Worm (Caenorhabditis elegans): ENCODE measurements around the gene ZK546.19.
"Not testable (repeated sequence)": the region's sequence is repeated elsewhere in the genome, so short reads cannot be mapped to it uniquely, and the experiment has no call there.

The ZK546.19 gene

DNA sequence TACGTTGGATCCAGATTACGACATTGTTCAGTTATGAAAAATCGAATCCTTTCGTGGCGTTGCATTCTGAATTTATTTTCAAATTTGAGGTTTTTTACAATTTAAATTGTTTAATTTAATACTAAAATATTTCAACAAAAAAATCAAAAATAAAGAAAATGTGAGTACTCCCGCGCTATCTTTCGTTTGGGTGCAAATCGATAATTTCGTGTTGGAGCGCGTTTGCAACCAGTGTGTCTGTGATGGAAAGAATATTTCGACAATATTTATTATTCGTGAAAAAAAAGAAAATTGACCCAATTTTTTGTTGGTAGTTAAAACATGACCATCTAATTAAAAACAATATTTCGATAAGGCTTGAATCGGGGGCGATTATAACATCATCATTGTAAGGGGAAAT, 39.5 kb upstream of the ZK546.19 start, which contains the start of gene R05F9.9 (continued):
- TF ChIP-seq nhr-47 (tag; optimal IDR thresholded peaks at IDR 0.05) (peak; percentile 3), C04F5.9 (tag; optimal IDR thresholded peaks at IDR 0.05) (no peak), dpl-1 (GFP tag; optimal IDR thresholded peaks at IDR 0.05) (peak; percentile 24 to 73 (median 28)), skn-1 (tag; optimal IDR thresholded peaks at IDR 0.05) (peak; percentile 35), snu-23 (GFP tag; optimal IDR thresholded peaks at IDR 0.05) (peak; percentile 48), ama-1 (optimal IDR thresholded peaks at IDR 0.05) (peak; percentile 61), lin-14 (GFP tag; optimal IDR thresholded peaks at IDR 0.05) (peak; percentile 25), rnt-1 (tag; optimal IDR thresholded peaks at IDR 0.05) (peak; percentile 8), lsy-2 (tag; optimal IDR thresholded peaks at IDR 0.05) (peak; percentile 43 to 54), zag-1 (tag; optimal IDR thresholded peaks at IDR 0.05) (no peak), ceh-82 (tag; optimal IDR thresholded peaks at IDR 0.05) (peak in 1 of 3 experiments; percentile 40)

DNA sequence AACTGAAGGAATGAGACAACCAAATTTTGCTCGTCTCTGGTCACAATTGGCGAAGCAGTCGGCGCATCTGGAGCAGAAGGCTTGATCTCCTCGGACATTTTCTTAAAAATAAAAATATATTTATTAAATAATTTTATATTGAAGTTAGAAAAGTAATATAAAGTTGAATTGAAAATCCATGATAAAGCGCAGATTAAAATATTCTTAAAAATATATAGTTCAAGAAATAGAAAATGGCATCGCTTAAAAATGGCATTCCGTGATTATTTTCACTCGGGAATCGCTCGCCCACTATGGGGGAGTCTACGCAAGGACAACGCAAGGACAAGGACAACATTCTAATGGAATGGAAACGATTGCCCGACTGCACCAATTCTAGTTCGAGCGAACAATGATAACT, 37.8 kb upstream of the ZK546.19 start, which contains the start of gene sgt-1:
Gene sgt-1, minus strand, starts transcription at position 101 of the 400 bp plus-strand sequence.
- TF ChIP-seq unc-30, ceh-90, nhr-20 (tag; optimal IDR thresholded peaks at IDR 0.05): not testable (repeated sequence)

DNA sequence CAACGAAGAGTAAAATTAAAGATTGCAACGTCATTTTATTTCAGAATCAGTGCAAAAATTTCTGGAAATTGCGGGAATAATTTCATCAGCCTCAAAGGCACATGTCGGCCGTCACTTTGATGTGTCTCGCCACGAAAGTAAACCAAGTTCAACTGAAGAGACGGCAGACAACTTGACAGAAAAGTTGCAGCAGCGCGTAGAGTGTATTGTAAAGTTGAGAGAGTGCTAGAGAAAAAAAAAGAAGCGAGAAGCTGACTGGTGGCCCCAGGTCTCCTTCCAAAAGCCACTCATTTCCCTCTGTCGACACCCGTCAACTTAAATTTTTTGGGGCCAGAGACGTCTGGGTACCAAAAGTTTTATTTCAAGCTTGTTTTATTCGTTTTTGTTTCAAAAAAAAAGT, 37.2 kb upstream of the ZK546.19 start:
- no peak for TF ChIP-seq nhr-90 (tag; optimal IDR thresholded peaks at IDR 0.05; ENCODE audit: poor library complexity)
- TF ChIP-seq C04F5.9 (tag; optimal IDR thresholded peaks at IDR 0.05), result no peak
- no peak for TF ChIP-seq unc-98 (GFP tag; IDR thresholded peaks at IDR 0.05)
- TF ChIP-seq nhr-71 (tag; optimal IDR thresholded peaks at IDR 0.05), result peak; percentile 80
- peak; percentile 71 to 86 for TF ChIP-seq lsy-2 (tag; optimal IDR thresholded peaks at IDR 0.05)
- TF ChIP-seq sup-37 (GFP tag; optimal IDR thresholded peaks at IDR 0.05), result no peak
- TF ChIP-seq mep-1 (tag; optimal IDR thresholded peaks at IDR 0.05), result peak; percentile 85
- TF ChIP-seq lin-14 (GFP tag; optimal IDR thresholded peaks at IDR 0.05), result peak; percentile 87
- TF ChIP-seq unc-30 (tag; optimal IDR thresholded peaks at IDR 0.05), result no peak
- TF ChIP-seq lin-13 (GFP tag; optimal IDR thresholded peaks at IDR 0.05), result peak; percentile 34
- TF ChIP-seq rnt-1 (tag; optimal IDR thresholded peaks at IDR 0.05), result peak; percentile 87
- TF ChIP-seq isw-1 (GFP tag; IDR thresholded peaks at IDR 0.05), result peak; percentile 72
- peak in 1 of 2 experiments; percentile 77 for TF ChIP-seq mdl-1 (tag; optimal IDR thresholded peaks at IDR 0.05)
- no peak for TF ChIP-seq ceh-90 (tag; optimal IDR thresholded peaks at IDR 0.05)
- no peak for TF ChIP-seq vab-15 (tag; optimal IDR thresholded peaks at IDR 0.05)
- TF ChIP-seq egl-27 (tag; optimal IDR thresholded peaks at IDR 0.05), result no peak
- TF ChIP-seq ceh-82 (tag; optimal IDR thresholded peaks at IDR 0.05), result peak; percentile 30 to 61 (median 42)
- peak; percentile 80 to 89 for TF ChIP-seq efl-1 (optimal IDR thresholded peaks at IDR 0.05)
- TF ChIP-seq efl-1 (GFP tag; optimal IDR thresholded peaks at IDR 0.05 in 1 of 2), result peak; percentile 66 to 95
- TF ChIP-seq alr-1 (tag; optimal IDR thresholded peaks at IDR 0.05; ENCODE audit: borderline replicate concordance), result no peak
- TF ChIP-seq elt-3 (tag; optimal IDR thresholded peaks at IDR 0.05), result peak in 1 of 6 experiments; percentile 24
- TF ChIP-seq nhr-19 (GFP tag; conservative IDR thresholded peaks at IDR 0.05), result peak; percentile 61
- TF ChIP-seq nhr-77 (tag; optimal IDR thresholded peaks at IDR 0.05), result peak; percentile 31
- no peak for TF ChIP-seq zag-1 (tag; optimal IDR thresholded peaks at IDR 0.05)
- TF ChIP-seq xbp-1 (tag; optimal IDR thresholded peaks at IDR 0.05), result peak; percentile 65
- peak; percentile 4 for TF ChIP-seq egl-13 (tag; optimal IDR thresholded peaks at IDR 0.05)
- no peak for TF ChIP-seq hlh-17 (GFP tag; optimal IDR thresholded peaks at IDR 0.05; ENCODE audit: borderline replicate concordance)
- TF ChIP-seq ets-5 (GFP tag; IDR thresholded peaks at IDR 0.05), result no peak
- TF ChIP-seq lin-39 (tag; optimal IDR thresholded peaks at IDR 0.05), result no peak
- TF ChIP-seq ama-1 (optimal IDR thresholded peaks at IDR 0.05), result no peak
- peak; percentile 39 for TF ChIP-seq snpc-4 (tag; optimal IDR thresholded peaks at IDR 0.05)
- TF ChIP-seq jun-1 (tag; optimal IDR thresholded peaks at IDR 0.05), result peak; percentile 56
- TF ChIP-seq tlp-1 (tag; optimal IDR thresholded peaks at IDR 0.05), result no peak
- TF ChIP-seq snu-23 (GFP tag; optimal IDR thresholded peaks at IDR 0.05), result peak; percentile 77
- TF ChIP-seq sox-4 (tag; optimal IDR thresholded peaks at IDR 0.05), result no peak
- TF ChIP-seq pag-3 (tag; optimal IDR thresholded peaks at IDR 0.05; ENCODE audit: borderline replicate concordance, insufficient read depth), result no peak
- peak; percentile 23 for TF ChIP-seq elt-2 (tag; optimal IDR thresholded peaks at IDR 0.05)
- no peak for TF ChIP-seq nhr-76 (tag; optimal IDR thresholded peaks at IDR 0.05)
- no peak for TF ChIP-seq sptf-1 (tag; optimal IDR thresholded peaks at IDR 0.05)
- TF ChIP-seq lin-15B (tag; optimal IDR thresholded peaks at IDR 0.05), result peak; percentile 34
- TF ChIP-seq ztf-4 (tag; optimal IDR thresholded peaks at IDR 0.05), result peak; percentile 32
- TF ChIP-seq F16B12.6 (tag; optimal IDR thresholded peaks at IDR 0.05), result peak; percentile 48
- no peak for TF ChIP-seq fkh-4 (tag; optimal IDR thresholded peaks at IDR 0.05; ENCODE audit: borderline replicate concordance)

All from whole organism, L1 larva.